Worm (Caenorhabditis elegans): ENCODE data around the gene nhr-203.
A peak's percentile ranks its signal among the peaks of the same experiment; 100 is the strongest.

Gene nhr-203

ce11 chrV:491432-491831 lies 31.8 kb downstream of the nhr-203 start, which contains the start of gene str-196:
TSS of gene str-196 (plus strand) at chrV:491732.
- TF ChIP-seq mbf-1 (tag; optimal IDR thresholded peaks at IDR 0.05), result no peak
- no peak for TF ChIP-seq unc-39 (tag; optimal IDR thresholded peaks at IDR 0.05)
- no peak for TF ChIP-seq nhr-237 (tag; optimal IDR thresholded peaks at IDR 0.05)
- no peak for TF ChIP-seq ztf-11 (tag; optimal IDR thresholded peaks at IDR 0.05)
- TF ChIP-seq nhr-6 (tag; optimal IDR thresholded peaks at IDR 0.05), result no peak
- TF ChIP-seq sma-9 (GFP tag; optimal IDR thresholded peaks at IDR 0.05), result no peak
- TF ChIP-seq sma-9 (tag; optimal IDR thresholded peaks at IDR 0.05), result no peak
- TF ChIP-seq F13H6.1 (tag; optimal IDR thresholded peaks at IDR 0.05), result no peak
- no peak for TF ChIP-seq egl-27 (tag; optimal IDR thresholded peaks at IDR 0.05)
- TF ChIP-seq ceh-82 (tag; optimal IDR thresholded peaks at IDR 0.05), result no peak
- TF ChIP-seq nhr-12 (tag; optimal IDR thresholded peaks at IDR 0.05), result no peak
- no peak for TF ChIP-seq ama-1 (optimal IDR thresholded peaks at IDR 0.05)

- TF ChIP-seq skn-1 (tag; optimal IDR thresholded peaks at IDR 0.05) (no peak), C34F6.9 (tag; optimal IDR thresholded peaks at IDR 0.05) (no peak), aly-2 (tag; optimal IDR thresholded peaks at IDR 0.05) (no peak), unc-39 (tag; optimal IDR thresholded peaks at IDR 0.05) (no peak), zag-1 (tag; optimal IDR thresholded peaks at IDR 0.05) (no peak), lsy-2 (tag; optimal IDR thresholded peaks at IDR 0.05) (no peak), nhr-12 (tag; optimal IDR thresholded peaks at IDR 0.05) (no peak), blmp-1 (tag; optimal IDR thresholded peaks at IDR 0.05; ENCODE audit: insufficient read depth) (no peak), lin-39 (tag; optimal IDR thresholded peaks at IDR 0.05) (no peak), nhr-129 (tag; optimal IDR thresholded peaks at IDR 0.05) (peak; percentile 48), ceh-16 (tag; optimal IDR thresholded peaks at IDR 0.05) (no peak), unc-62 (GFP tag; optimal IDR thresholded peaks at IDR 0.05) (no peak), crh-2 (tag; optimal IDR thresholded peaks at IDR 0.05) (peak; percentile 27), mab-5 (tag; optimal IDR thresholded peaks at IDR 0.05) (no peak), Y55F3AM.14 (GFP tag; optimal IDR thresholded peaks at IDR 0.05) (no peak), nhr-77 (tag; optimal IDR thresholded peaks at IDR 0.05) (no peak), mdl-1 (tag; optimal IDR thresholded peaks at IDR 0.05) (no peak), sma-9 (GFP tag; optimal IDR thresholded peaks at IDR 0.05) (peak; percentile 73), sma-9 (tag; optimal IDR thresholded peaks at IDR 0.05) (no peak), nhr-6 (tag; optimal IDR thresholded peaks at IDR 0.05) (no peak), R02D3.7 (tag; optimal IDR thresholded peaks at IDR 0.05) (no peak), fos-1 (tag; optimal IDR thresholded peaks at IDR 0.05) (peak; percentile 72), lin-11 (tag; optimal IDR thresholded peaks at IDR 0.05) (no peak), gmeb-1 (tag; optimal IDR thresholded peaks at IDR 0.05) (peak; percentile 20), ZK546.5 (tag; optimal IDR thresholded peaks at IDR 0.05) (no peak), nhr-25 (tag; optimal IDR thresholded peaks at IDR 0.05) (no peak), nhr-21 (tag; optimal IDR thresholded peaks at IDR 0.05) (no peak), snpc-4 (tag; optimal IDR thresholded peaks at IDR 0.05) (no peak), ztf-11 (tag; optimal IDR thresholded peaks at IDR 0.05) (no peak), unc-55 (GFP tag; optimal IDR thresholded peaks at IDR 0.05) (no peak), alr-1 (tag; optimal IDR thresholded peaks at IDR 0.05) (no peak), ztf-1 (GFP tag; conservative IDR thresholded peaks at IDR 0.05) (no peak)
Measured at ce11 chrV:494284-494683, 34.7 kb downstream of the nhr-203 start, which contains the start of gene nhr-131. TSS of gene nhr-131 (plus strand) at chrV:494370.

DNA sequence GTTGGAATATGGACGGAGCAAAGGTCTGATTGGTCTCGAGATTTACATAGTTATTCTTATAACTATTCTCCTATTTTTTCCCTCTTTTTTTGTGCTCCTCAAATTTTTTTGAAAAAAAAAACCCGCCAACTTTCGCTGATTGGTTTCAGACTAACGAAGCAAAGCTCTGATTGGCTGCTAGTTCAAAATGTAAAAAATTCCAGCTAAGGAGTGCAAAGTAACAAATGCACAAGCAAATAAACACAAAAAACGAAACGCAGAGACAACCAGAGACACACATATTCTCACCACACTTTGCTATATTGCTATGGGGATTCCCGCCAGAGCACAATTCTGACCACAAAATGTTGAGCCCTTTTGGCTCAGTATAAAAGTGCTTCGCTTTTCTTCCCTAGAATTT lies 37.8 kb downstream of the nhr-203 start, which contains the start of gene T01G6.1:
T01G6.1 (plus strand) TSS at position 301 of the 400 bp plus-strand sequence.
- TF ChIP-seq Y55F3AM.14 (GFP tag; optimal IDR thresholded peaks at IDR 0.05) (no peak), nhr-11 (tag; optimal IDR thresholded peaks at IDR 0.05) (no peak), alr-1 (tag; optimal IDR thresholded peaks at IDR 0.05) (no peak), nhr-25 (tag; optimal IDR thresholded peaks at IDR 0.05) (no peak), sma-9 (GFP tag; optimal IDR thresholded peaks at IDR 0.05) (no peak), sma-9 (tag; optimal IDR thresholded peaks at IDR 0.05) (no peak), unc-39 (tag; optimal IDR thresholded peaks at IDR 0.05) (no peak), peb-1 (tag; optimal IDR thresholded peaks at IDR 0.05) (no peak), mdl-1 (tag; optimal IDR thresholded peaks at IDR 0.05) (no peak), lin-11 (tag; optimal IDR thresholded peaks at IDR 0.05) (no peak), C34F6.9 (tag; optimal IDR thresholded peaks at IDR 0.05) (no peak), mbf-1 (tag; optimal IDR thresholded peaks at IDR 0.05) (no peak), ceh-82 (tag; optimal IDR thresholded peaks at IDR 0.05) (no peak), aly-2 (tag; optimal IDR thresholded peaks at IDR 0.05) (no peak), nhr-129 (tag; optimal IDR thresholded peaks at IDR 0.05) (no peak), gmeb-1 (tag; optimal IDR thresholded peaks at IDR 0.05) (no peak), snpc-4 (tag; optimal IDR thresholded peaks at IDR 0.05) (no peak)
